Worm (Caenorhabditis elegans): ENCODE data around the gene rad-51.

DNA sequence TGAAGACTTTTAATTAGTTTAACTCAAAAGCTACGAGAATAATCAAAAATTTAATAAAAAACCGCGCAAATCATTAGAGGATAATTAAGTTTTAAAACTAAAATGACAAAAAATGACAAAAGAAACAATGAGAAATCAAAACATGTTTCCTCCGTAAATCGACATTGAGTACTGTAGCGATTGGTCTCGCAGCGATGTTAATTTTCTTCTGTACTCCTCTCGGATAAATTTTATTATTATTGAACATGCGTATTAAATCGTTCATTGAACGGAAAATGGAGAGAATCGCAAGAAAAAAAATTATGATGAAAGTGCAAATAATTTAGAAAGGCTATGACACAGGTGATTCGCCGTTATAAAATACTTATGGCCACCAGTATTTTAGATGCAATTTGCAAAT is 1.3 kb upstream of the rad-51 start:
- no peak for TF ChIP-seq lsy-2 (tag; optimal IDR thresholded peaks at IDR 0.05)
- no peak for TF ChIP-seq sox-4 (tag; optimal IDR thresholded peaks at IDR 0.05)
- no peak for TF ChIP-seq unc-62 (GFP tag; optimal IDR thresholded peaks at IDR 0.05)
- no peak for TF ChIP-seq jun-1 (tag; optimal IDR thresholded peaks at IDR 0.05)
- TF ChIP-seq pqm-1 (tag; optimal IDR thresholded peaks at IDR 0.05), result no peak
- TF ChIP-seq isw-1 (GFP tag; IDR thresholded peaks at IDR 0.05), result no peak
- no peak for TF ChIP-seq lin-15B (tag; optimal IDR thresholded peaks at IDR 0.05)
- TF ChIP-seq blmp-1 (tag; optimal IDR thresholded peaks at IDR 0.05), result no peak
- TF ChIP-seq pag-3 (tag; optimal IDR thresholded peaks at IDR 0.05; ENCODE audit: borderline replicate concordance, insufficient read depth), result no peak
- no peak for TF ChIP-seq mef-2 (tag; optimal IDR thresholded peaks at IDR 0.05)
- TF ChIP-seq ama-1 (optimal IDR thresholded peaks at IDR 0.05), result no peak

All from whole organism, L1 larva.